Fruit fly (Drosophila melanogaster): Measurements from ENCODE around the gene Rlip.

Rlip gene

dm6 chr3R:21064000-21064924 is 46.8 kb downstream of the Rlip start, which contains the start of gene Cortactin (continued):
- peak; percentile 45 for TF ChIP-seq CG12769 (tag; optimal IDR thresholded peaks at IDR 0.05)
- TF ChIP-seq CG6272 (GFP tag; IDR thresholded peaks at IDR 0.05), result 0 out of 2 replicates have a peak, but pooled peaks have one; percentile 14
- peak; percentile 84 for TF ChIP-seq nerfin-2 (GFP tag; IDR thresholded peaks at IDR 0.05; ENCODE audit: partially characterized antibody)
- TF ChIP-seq Rx (GFP tag; IDR thresholded peaks at IDR 0.05), result no peak
- TF ChIP-seq Deaf1 (tag; optimal IDR thresholded peaks at IDR 0.05), result peak; percentile 75
- peak; percentile 86 for TF ChIP-seq CG14860 (GFP tag; IDR thresholded peaks at IDR 0.05; ENCODE audit: partially characterized antibody)
- peak; percentile 27; the same call in 1 of the 2 replicates for TF ChIP-seq onecut (GFP tag; IDR thresholded peaks at IDR 0.05)
- peak; percentile 32 for TF ChIP-seq CG33213 (GFP tag; optimal IDR thresholded peaks at IDR 0.05)
- TF ChIP-seq CG12659 (GFP tag; optimal IDR thresholded peaks at IDR 0.05), result peak; percentile 62
- TF ChIP-seq sob (GFP tag; IDR thresholded peaks at IDR 0.05), result 0 out of 2 replicates have a peak, but pooled peaks have one; percentile 19
- peak; percentile 99 for TF ChIP-seq E2f2 (GFP tag; IDR thresholded peaks at IDR 0.05)
- TF ChIP-seq abd-A (tag; optimal IDR thresholded peaks at IDR 0.05), result peak; percentile 10
- TF ChIP-seq CG10565 (GFP tag; optimal IDR thresholded peaks at IDR 0.05), result no peak
- peak; percentile 42; the same call in 1 of the 2 replicates for TF ChIP-seq Rfx (GFP tag; IDR thresholded peaks at IDR 0.05)
- peak; percentile 96 for TF ChIP-seq Dll (GFP tag; IDR thresholded peaks at IDR 0.05; ENCODE audit: partially characterized antibody)
- TF ChIP-seq CG34376 (GFP tag; optimal IDR thresholded peaks at IDR 0.05), result peak; percentile 68
- peak; percentile 28 for TF ChIP-seq Med (GFP tag)
- peak; percentile 94 for TF ChIP-seq CG6791 (GFP tag; IDR thresholded peaks at IDR 0.05; ENCODE audit: partially characterized antibody)
- TF ChIP-seq mld (GFP tag; IDR thresholded peaks at IDR 0.05; ENCODE audit: partially characterized antibody), result peak; percentile 70
- peak in 1 of 2 experiments; percentile 1 for TF ChIP-seq dpn (GFP tag; optimal IDR thresholded peaks at IDR 0.05)
- peak; percentile 90 for TF ChIP-seq BEAF-32 (GFP tag; optimal IDR thresholded peaks at IDR 0.05)
- TF ChIP-seq CoRest (tag; optimal IDR thresholded peaks at IDR 0.05), result peak; percentile 19
- TF ChIP-seq scrt (GFP tag; optimal IDR thresholded peaks at IDR 0.05), result no peak
- no peak for TF ChIP-seq CG17328 (GFP tag; IDR thresholded peaks at IDR 0.05)
- peak; percentile 88 for TF ChIP-seq stwl (tag; optimal IDR thresholded peaks at IDR 0.05)
- TF ChIP-seq CG7963 (GFP tag; IDR thresholded peaks at IDR 0.05; ENCODE audit: partially characterized antibody), result peak; percentile 86
- peak; percentile 93 for TF ChIP-seq Doc3 (GFP tag; IDR thresholded peaks at IDR 0.05; ENCODE audit: partially characterized antibody)
- peak; percentile 44; the same call in 1 of the 3 replicates for TF ChIP-seq CG2199 (GFP tag; IDR thresholded peaks at IDR 0.05)
- peak; percentile 98 for TF ChIP-seq Neu2 (GFP tag; optimal IDR thresholded peaks at IDR 0.05; ENCODE audit: borderline replicate concordance)
- no peak for TF ChIP-seq CG10147 (GFP tag; optimal IDR thresholded peaks at IDR 0.05)
- TF ChIP-seq ham (GFP tag; IDR thresholded peaks at IDR 0.05), result no peak
- TF ChIP-seq Dbx (GFP tag; IDR thresholded peaks at IDR 0.05), result 0 out of 3 replicates have a peak, but pooled peaks have one; percentile 48
- TF ChIP-seq slbo (GFP tag; IDR thresholded peaks at IDR 0.05), result 0 out of 2 replicates have a peak, but pooled peaks have one; percentile 4
- TF ChIP-seq vnd (GFP tag; IDR thresholded peaks at IDR 0.05; ENCODE audit: partially characterized antibody), result peak; percentile 82
- TF ChIP-seq CG9727 (GFP tag; optimal IDR thresholded peaks at IDR 0.05), result no peak
- TF ChIP-seq usp (GFP tag; optimal IDR thresholded peaks at IDR 0.05), result no peak
- TF ChIP-seq ato (GFP tag; IDR thresholded peaks at IDR 0.05; ENCODE audit: partially characterized antibody), result peak; percentile 90
- no peak for TF ChIP-seq CG2889 (GFP tag; IDR thresholded peaks at IDR 0.05)
- peak; percentile 85 for TF ChIP-seq Ets97D (GFP tag; optimal IDR thresholded peaks at IDR 0.05)
- TF ChIP-seq exex (tag; optimal IDR thresholded peaks at IDR 0.05), result no peak
- peak; percentile 93 for TF ChIP-seq bbx (GFP tag; IDR thresholded peaks at IDR 0.05; ENCODE audit: partially characterized antibody)
- TF ChIP-seq kay (GFP tag; optimal IDR thresholded peaks at IDR 0.05), result peak; percentile 48
- TF ChIP-seq chinmo (GFP tag; IDR thresholded peaks at IDR 0.05; ENCODE audit: partially characterized antibody), result peak; percentile 98
- peak; percentile 89 for TF ChIP-seq sna (GFP tag; IDR thresholded peaks at IDR 0.05; ENCODE audit: partially characterized antibody)
- peak; percentile 42 for TF ChIP-seq nmo (GFP tag; optimal IDR thresholded peaks at IDR 0.05)
- peak; percentile 84 for TF ChIP-seq Sry-δ (GFP tag; optimal IDR thresholded peaks at IDR 0.05)
